Worm (Caenorhabditis elegans): ENCODE data around the gene srh-291.

ce11 chrV:17800538-17800937 lies 4.9 kb upstream of the srh-291 start, which contains the start of gene srh-287:
- no peak for TF ChIP-seq ama-1 (optimal IDR thresholded peaks at IDR 0.05)
- no peak for TF ChIP-seq fkh-10 (GFP tag; optimal IDR thresholded peaks at IDR 0.05)
- TF ChIP-seq madf-5 (GFP tag; IDR thresholded peaks at IDR 0.05), result no peak
- no peak for TF ChIP-seq lin-1 (GFP tag; IDR thresholded peaks at IDR 0.05)

All from whole organism, L4 larva.